Fruit fly (Drosophila melanogaster): ENCODE results near the gene Ten-a.
A peak's percentile ranks its signal among the peaks of the same experiment; 100 is the strongest.

Gene Ten-a

DNA sequence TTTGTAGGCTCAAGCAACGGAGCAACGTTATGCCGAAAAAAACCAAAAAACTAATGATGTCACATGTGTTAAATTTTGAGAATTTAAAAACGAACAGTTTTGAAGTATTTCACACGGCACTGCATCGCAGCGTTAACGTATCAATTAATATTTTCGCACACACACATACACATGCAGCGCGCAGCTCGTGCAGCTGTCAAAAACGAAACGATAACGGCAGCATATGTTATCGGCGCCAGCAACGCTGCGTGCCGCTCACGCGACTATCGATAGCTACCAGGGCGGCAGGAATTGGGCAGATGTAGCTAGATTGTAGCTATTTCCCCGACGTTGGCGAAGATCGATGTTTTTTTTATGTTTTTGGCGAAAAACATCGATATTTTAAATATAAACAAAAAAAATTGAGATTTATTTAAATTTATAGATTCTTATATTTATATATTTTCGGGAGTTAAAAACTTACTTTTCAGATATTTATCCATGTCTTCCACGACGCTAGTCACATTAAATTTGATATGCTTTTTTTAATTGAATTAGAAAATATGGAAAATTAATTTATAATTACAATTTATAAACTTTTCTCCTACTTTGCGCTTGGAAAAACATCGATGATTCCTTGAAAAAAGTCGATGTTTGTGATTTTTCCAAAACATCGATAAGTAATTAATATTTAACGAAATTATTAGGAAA is 14.5 kb upstream of the Ten-a start, which contains the start of gene Usp7 (continued):
- TF ChIP-seq CG18764 (GFP tag; optimal IDR thresholded peaks at IDR 0.05), result no peak
- TF ChIP-seq CG10565 (GFP tag; optimal IDR thresholded peaks at IDR 0.05), result no peak
- TF ChIP-seq chinmo (GFP tag; IDR thresholded peaks at IDR 0.05; ENCODE audit: partially characterized antibody), result peak; percentile 97
- TF ChIP-seq bab2 (GFP tag; optimal IDR thresholded peaks at IDR 0.05), result no peak
- peak; percentile 83 for TF ChIP-seq CG2129 (GFP tag; IDR thresholded peaks at IDR 0.05; ENCODE audit: partially characterized antibody)
- TF ChIP-seq CG11504 (tag; optimal IDR thresholded peaks at IDR 0.05), result no peak
- peak; percentile 97 for TF ChIP-seq CG16813 (GFP tag; IDR thresholded peaks at IDR 0.05; ENCODE audit: partially characterized antibody)
- peak; percentile 42 for TF ChIP-seq trem (tag; optimal IDR thresholded peaks at IDR 0.05)
- TF ChIP-seq CG6854 (GFP tag; optimal IDR thresholded peaks at IDR 0.05), result no peak
- TF ChIP-seq Hand (GFP tag; optimal IDR thresholded peaks at IDR 0.05), result peak; percentile 7
- no peak for TF ChIP-seq Asciz (GFP tag; optimal IDR thresholded peaks at IDR 0.05)
- no peak; the same call in 2 of the 3 replicates for TF ChIP-seq CG17361 (GFP tag; IDR thresholded peaks at IDR 0.05)
- TF ChIP-seq CG17359 (tag; optimal IDR thresholded peaks at IDR 0.05), result no peak
- peak; percentile 1 for TF ChIP-seq Hsf (GFP tag; optimal IDR thresholded peaks at IDR 0.05)
- TF ChIP-seq Xbp1 (GFP tag; optimal IDR thresholded peaks at IDR 0.05), result peak; percentile 35
- no peak for TF ChIP-seq CG12299 (tag; optimal IDR thresholded peaks at IDR 0.05)
- peak; percentile 93 for TF ChIP-seq hb (GFP tag; IDR thresholded peaks at IDR 0.05; ENCODE audit: partially characterized antibody)
- TF ChIP-seq HLH4C (GFP tag; IDR thresholded peaks at IDR 0.05; ENCODE audit: partially characterized antibody), result peak; percentile 94
- no peak for TF ChIP-seq prd (optimal IDR thresholded peaks at IDR 0.05)
- TF ChIP-seq prd (GFP tag; IDR thresholded peaks at IDR 0.05), result 0 out of 3 replicates have a peak, but pooled peaks have one; percentile 28
- peak; percentile 91 for TF ChIP-seq CG34224 (GFP tag; IDR thresholded peaks at IDR 0.05; ENCODE audit: partially characterized antibody)
- TF ChIP-seq pum (GFP tag; optimal IDR thresholded peaks at IDR 0.05), result no peak
- TF ChIP-seq D19A (tag; optimal IDR thresholded peaks at IDR 0.05), result peak; percentile 7
- TF ChIP-seq Stat92E (GFP tag; optimal IDR thresholded peaks at IDR 0.05), result no peak
- TF ChIP-seq CG9609 (GFP tag; optimal IDR thresholded peaks at IDR 0.05), result no peak
- peak; percentile 39 for TF ChIP-seq dm (GFP tag; optimal IDR thresholded peaks at IDR 0.05)
- no peak for TF ChIP-seq CG8359 (GFP tag; optimal IDR thresholded peaks at IDR 0.05; ENCODE audit: borderline replicate concordance)
- no peak for TF ChIP-seq NFAT (GFP tag; IDR thresholded peaks at IDR 0.05)
- TF ChIP-seq Nf-YC (tag; optimal IDR thresholded peaks at IDR 0.05), result peak; percentile 25
- TF ChIP-seq CG12391 (tag; optimal IDR thresholded peaks at IDR 0.05), result peak; percentile 46
- peak; percentile 0 for TF ChIP-seq CG4424 (GFP tag; optimal IDR thresholded peaks at IDR 0.05)
- no peak for TF ChIP-seq CG6254 (GFP tag; optimal IDR thresholded peaks at IDR 0.05)
- TF ChIP-seq dan (GFP tag; IDR thresholded peaks at IDR 0.05), result no peak
- no peak for TF ChIP-seq ftz-f1 (GFP tag; optimal IDR thresholded peaks at IDR 0.05)
- peak; percentile 56 for TF ChIP-seq CG14710 (tag; optimal IDR thresholded peaks at IDR 0.05)
- TF ChIP-seq pros (GFP tag; optimal IDR thresholded peaks at IDR 0.05), result no peak
- TF ChIP-seq CG4707 (GFP tag; optimal IDR thresholded peaks at IDR 0.05), result no peak
- no peak for TF ChIP-seq Vsx1 (GFP tag; optimal IDR thresholded peaks at IDR 0.05)
- TF ChIP-seq vnd (GFP tag; IDR thresholded peaks at IDR 0.05; ENCODE audit: partially characterized antibody), result peak; percentile 91
- TF ChIP-seq Ets65A (GFP tag), result peak; percentile 58
- TF ChIP-seq Dfd (GFP tag; optimal IDR thresholded peaks at IDR 0.05), result no peak
- no peak for TF ChIP-seq CG2678 (tag; optimal IDR thresholded peaks at IDR 0.05)
- TF ChIP-seq cwo (GFP tag; optimal IDR thresholded peaks at IDR 0.05), result no peak
- TF ChIP-seq CG33557 (GFP tag; optimal IDR thresholded peaks at IDR 0.05), result no peak
- TF ChIP-seq pnt (GFP tag; optimal IDR thresholded peaks at IDR 0.05), result no peak
- no peak for TF ChIP-seq Mrtf (GFP tag; IDR thresholded peaks at IDR 0.05)
- TF ChIP-seq ken (GFP tag; IDR thresholded peaks at IDR 0.05), result no peak
- no peak for TF ChIP-seq Mes4 (GFP tag; optimal IDR thresholded peaks at IDR 0.05)
